Worm (Caenorhabditis elegans) whole organism, L1 larva: ENCODE results near the gene nlp-33.
"Not testable (repeated sequence)": the region's sequence is repeated elsewhere in the genome, so short reads cannot be mapped to it uniquely, and the experiment has no call there.

Experiments
- fkh-10 ChIP-seq: sonication (generic microtip); optimal IDR thresholded peaks from 2 replicates; lab custom pipeline; 2017; ENCODE audit warnings: missing biosample characterization, missing genetic modification reagents, missing genetic modification characterization
- lsy-2 ChIP-seq, 2 experiments: fragments of 150-350 bp; optimal IDR thresholded peaks; 2 replicates each; lab custom pipeline; 2014; ENCODE audit warnings: missing biosample characterization in 2 of 2, missing genetic modification characterization in 2 of 2

ce11 chrV:11176693-11177304 lies 29.7 kb downstream of the nlp-33 start:
- peak in 1 of 2 experiments; percentile 11 for TF ChIP-seq lsy-2 (tag; optimal IDR thresholded peaks at IDR 0.05; lab: Kevin White, UChicago)
- TF ChIP-seq fkh-10 (GFP tag; lab: Kevin White, UChicago), result not testable (repeated sequence)
